Worm (Caenorhabditis elegans) whole organism, young adult: ENCODE measurements around the gene F14F7.7.

Experiments used
- F57C9.4 ChIP-seq: sonication (generic microtip); optimal IDR thresholded peaks from 2 replicates; lab custom pipeline; 2017; ENCODE audit warnings: mild to moderate bottlenecking, missing genetic modification characterization, missing compliant biosample characterization
- Y56A3A.18 ChIP-seq: fragments of 200-800 bp; sonication (Bioruptor generic); IDR thresholded peaks from 2 replicates; pipeline ENCODE4 v1.3.6; 2022; ENCODE audit warnings: missing genetic modification reagents, missing genetic modification characterization, missing compliant biosample characterization
- ama-1 ChIP-seq, 3 experiments: fragments of 150-350 bp in 1 of 3; sonication (generic microtip) in 2 of 3; optimal IDR thresholded peaks; 2 replicates each; lab custom pipeline; 2014 to 2018; ENCODE audit warnings: missing biosample characterization in 2 of 3, missing genetic modification characterization in 2 of 3, missing genetic modification reagents in 2 of 3
- attf-6 ChIP-seq: fragments of 200-800 bp; sonication (Bioruptor generic); IDR thresholded peaks from 2 replicates; pipeline ENCODE4 v1.3.6; 2022; ENCODE audit warnings: missing genetic modification reagents, missing genetic modification characterization, missing compliant biosample characterization
- dpl-1 ChIP-seq: fragments of 150-350 bp; optimal IDR thresholded peaks from 2 replicates; lab custom pipeline; 2014; ENCODE audit warnings: missing biosample characterization, missing genetic modification reagents, missing genetic modification characterization
- hmg-1.2 ChIP-seq: fragments of 200-800 bp; sonication (Bioruptor generic); IDR thresholded peaks from 2 replicates; pipeline ENCODE4 v1.3.6; 2022; ENCODE audit warnings: missing genetic modification reagents, missing genetic modification characterization, missing compliant biosample characterization
- hrde-1 ChIP-seq: sonication (generic microtip); optimal IDR thresholded peaks from 2 replicates; lab custom pipeline; 2016; ENCODE audit warnings: missing genetic modification characterization, mild to moderate bottlenecking, missing compliant biosample characterization, moderate library complexity, missing genotype, missing genetic modification reagents, borderline replicate concordance
- let-526 ChIP-seq: fragments of 200-800 bp; sonication (Bioruptor generic); IDR thresholded peaks from 2 replicates; pipeline ENCODE4 v1.3.6; 2022; ENCODE audit warnings: missing genetic modification reagents, missing genetic modification characterization, missing compliant biosample characterization
- lin-35 ChIP-seq, 3 experiments: fragments of 150-350 bp in 2 of 3; sonication (generic microtip) in 1 of 3; optimal IDR thresholded peaks; 2 replicates each; lab custom pipeline; 2014 to 2018; ENCODE audit warnings: missing biosample characterization in 3 of 3, missing genetic modification characterization in 3 of 3, missing genetic modification reagents in 3 of 3
- nhr-179 ChIP-seq: sonication (generic microtip); optimal IDR thresholded peaks from 2 replicates; lab custom pipeline; 2016; ENCODE audit warnings: mild to moderate bottlenecking, missing genetic modification characterization, missing compliant biosample characterization
- snpc-1.3 ChIP-seq: sonication (generic microtip); optimal IDR thresholded peaks from 2 replicates; lab custom pipeline; 2017; ENCODE audit warnings: missing genetic modification characterization, mild to moderate bottlenecking, missing compliant biosample characterization, antibody characterized with exemption, moderate library complexity, missing genotype, missing genetic modification reagents; ENCODE audit not compliant: insufficient read depth
- tbx-9 ChIP-seq: sonication (generic microtip); optimal IDR thresholded peaks from 2 replicates; lab custom pipeline; 2016; ENCODE audit warnings: borderline replicate concordance, missing genetic modification characterization, inconsistent platforms, missing compliant biosample characterization
- unc-130 ChIP-seq: sonication (generic microtip); optimal IDR thresholded peaks from 2 replicates; lab custom pipeline; 2016; ENCODE audit warnings: missing genetic modification reagents, missing genetic modification characterization, missing compliant biosample characterization
- unc-62 ChIP-seq: fragments of 150-350 bp; optimal IDR thresholded peaks from 2 replicates; lab custom pipeline; 2014; ENCODE audit warnings: missing biosample characterization, missing genetic modification reagents, missing genetic modification characterization

- TF ChIP-seq hmg-1.2 (GFP tag; lab: Robert Waterston, UW), result 0 out of 2 replicates have a peak, but pooled peaks have one; percentile 10
- no peak for TF ChIP-seq Y56A3A.18
- TF ChIP-seq ama-1 (optimal IDR thresholded peaks at IDR 0.05; lab: Kevin White, UChicago), result no peak
- TF ChIP-seq ama-1 (GFP tag; optimal IDR thresholded peaks at IDR 0.05; lab: Kevin White, UChicago), result no peak
- no peak for TF ChIP-seq tbx-9 (tag; lab: Kevin White, UChicago)
- no peak for TF ChIP-seq unc-130
- TF ChIP-seq hrde-1, result no peak
- TF ChIP-seq unc-62 (GFP tag; lab: Kevin White, UChicago), result no peak
- no peak for TF ChIP-seq snpc-1.3 (tag; lab: Kevin White, UChicago)
- TF ChIP-seq nhr-179 (tag; lab: Kevin White, UChicago), result no peak
- no peak for TF ChIP-seq F57C9.4 (tag; lab: Kevin White, UChicago)
- no peak for TF ChIP-seq dpl-1
- TF ChIP-seq attf-6 (GFP tag; lab: Robert Waterston, UW), result no peak
- no peak for TF ChIP-seq lin-35 (GFP tag; optimal IDR thresholded peaks at IDR 0.05; lab: Kevin White, UChicago)
- no peak for TF ChIP-seq let-526 (GFP tag; lab: Robert Waterston, UW)
Observed at ce11 chrIII:13059335-13059734, 28.6 kb downstream of the F14F7.7 start.
